Fruit fly (Drosophila melanogaster) whole organism, embryonic: ENCODE data around the gene Ac78C.

Experiments
- Ada2b ChIP-seq: fragments of 200-800 bp; sonication (Bioruptor generic); IDR thresholded peaks from 2 replicates; pipeline ENCODE4 v1.3.6; 2022; ENCODE audit warnings: missing biosample characterization, missing genetic modification characterization
- CG11093 ChIP-seq: fragments of 200-800 bp; sonication (Bioruptor generic); IDR thresholded peaks from 3 replicates; pipeline ENCODE4 v1.3.6; 2022; ENCODE audit warnings: missing biosample characterization, missing genetic modification characterization
- CG11723 ChIP-seq: fragments of 200-800 bp; sonication (Bioruptor generic); optimal IDR thresholded peaks from 2 replicates; lab custom pipeline; 2017; ENCODE audit warnings: missing biosample characterization, mild to moderate bottlenecking, missing genetic modification characterization
- CG12659 ChIP-seq: fragments of 200-800 bp; sonication (Bioruptor generic); optimal IDR thresholded peaks from 3 replicates; lab custom pipeline; 2017; ENCODE audit warnings: mild to moderate bottlenecking, missing biosample characterization, missing genetic modification reagents, missing genetic modification characterization
- CG15011 ChIP-seq: fragments of 200-800 bp; sonication (Bioruptor generic); optimal IDR thresholded peaks from 3 replicates; lab custom pipeline; 2018; ENCODE audit warnings: missing biosample characterization, mild to moderate bottlenecking, missing genetic modification characterization
- CG15696 ChIP-seq: fragments of 200-800 bp; sonication (Bioruptor generic); optimal IDR thresholded peaks from 2 replicates; lab custom pipeline; 2019; ENCODE audit warnings: missing biosample characterization, mild to moderate bottlenecking, missing genetic modification characterization, moderate library complexity
- CG16779 ChIP-seq: fragments of 200-800 bp; sonication (Bioruptor generic); IDR thresholded peaks from 2 replicates; pipeline ENCODE4 v1.3.6; 2022; ENCODE audit warnings: missing biosample characterization, missing genetic modification characterization
- CG16813 ChIP-seq: fragments of 200-800 bp; sonication (Bioruptor generic); IDR thresholded peaks from 3 replicates; pipeline ENCODE4 v1.3.6; 2022; ENCODE audit warnings: missing biosample characterization, missing genetic modification characterization; ENCODE audit not compliant: partially characterized antibody
- CG17186 ChIP-seq: fragments of 200-800 bp; sonication (Bioruptor generic); optimal IDR thresholded peaks from 3 replicates; lab custom pipeline; 2017; ENCODE audit warnings: missing biosample characterization, missing genetic modification reagents, missing genetic modification characterization
- CG17328 ChIP-seq: fragments of 200-800 bp; sonication (Bioruptor generic); IDR thresholded peaks from 2 replicates; pipeline ENCODE4 v1.3.6; 2022; ENCODE audit warnings: missing biosample characterization, missing genetic modification characterization
- CG18011 ChIP-seq: fragments of 200-800 bp; sonication (Bioruptor generic); optimal IDR thresholded peaks from 2 replicates; lab custom pipeline; 2017; ENCODE audit warnings: missing biosample characterization, missing genetic modification characterization, mild to moderate bottlenecking, moderate library complexity, missing genotype
- CG18262 ChIP-seq: fragments of 200-800 bp; optimal IDR thresholded peaks from 3 replicates; lab custom pipeline; 2019; ENCODE audit warnings: missing biosample characterization, mild to moderate bottlenecking, missing genetic modification characterization, moderate library complexity
- CG18599 ChIP-seq: fragments of 200-800 bp; sonication (Bioruptor generic); optimal IDR thresholded peaks from 3 replicates; lab custom pipeline; 2017; ENCODE audit warnings: missing biosample characterization, missing genetic modification characterization, mild to moderate bottlenecking, moderate library complexity, missing genetic modification reagents
- CG2120 ChIP-seq: fragments of 200-800 bp; sonication (Bioruptor generic); optimal IDR thresholded peaks from 3 replicates; lab custom pipeline; 2016; ENCODE audit warnings: missing biosample characterization, missing genetic modification characterization
- CG2875 ChIP-seq: fragments of 200-800 bp; sonication (Bioruptor generic); optimal IDR thresholded peaks from 2 replicates; lab custom pipeline; 2017; ENCODE audit warnings: missing biosample characterization, mild to moderate bottlenecking, missing genetic modification characterization, missing genetic modification reagents
- CG4282 ChIP-seq: fragments of 200-800 bp; sonication (Bioruptor generic); optimal IDR thresholded peaks from 2 replicates; lab custom pipeline; 2016; ENCODE audit warnings: missing biosample characterization, missing genetic modification characterization
- CG4360 ChIP-seq: fragments of 200-800 bp; sonication (Bioruptor generic); IDR thresholded peaks from 2 replicates; pipeline ENCODE4 v1.3.6; 2022; ENCODE audit warnings: missing biosample characterization, missing genetic modification characterization
- CG7963 ChIP-seq: fragments of 200-800 bp; sonication (Bioruptor generic); IDR thresholded peaks from 3 replicates; pipeline ENCODE4 v1.3.6; 2022; ENCODE audit warnings: missing biosample characterization, missing genetic modification characterization; ENCODE audit not compliant: partially characterized antibody
- CG8944 ChIP-seq: fragments of 200-800 bp; sonication (Bioruptor generic); optimal IDR thresholded peaks from 3 replicates; lab custom pipeline; 2016; ENCODE audit warnings: missing biosample characterization, missing genetic modification characterization
- CG9215 ChIP-seq: fragments of 200-800 bp; sonication (Bioruptor generic); IDR thresholded peaks from 2 replicates; pipeline ENCODE4 v1.3.6; 2022; ENCODE audit warnings: missing biosample characterization, missing genetic modification characterization
- CG9817 ChIP-seq: fragments of 200-800 bp; sonication (Bioruptor generic); optimal IDR thresholded peaks from 2 replicates; lab custom pipeline; 2018; ENCODE audit warnings: missing biosample characterization, mild to moderate bottlenecking, missing genetic modification characterization, moderate library complexity
- CG9932 ChIP-seq: fragments of 200-800 bp; sonication (Bioruptor generic); IDR thresholded peaks from 2 replicates; pipeline ENCODE4 v1.3.6; 2022; ENCODE audit warnings: missing biosample characterization, missing genetic modification characterization
- Camta ChIP-seq: fragments of 200-800 bp; sonication (Bioruptor generic); optimal IDR thresholded peaks from 2 replicates; lab custom pipeline; 2016; ENCODE audit warnings: missing biosample characterization, missing genetic modification characterization
- Elba2 ChIP-seq: fragments of 200-800 bp; sonication (Bioruptor generic); optimal IDR thresholded peaks from 3 replicates; lab custom pipeline; 2016; ENCODE audit warnings: missing biosample characterization, missing genetic modification characterization
- Ets97D ChIP-seq: fragments of 200-800 bp; sonication (Bioruptor generic); optimal IDR thresholded peaks from 3 replicates; lab custom pipeline; 2016; ENCODE audit warnings: missing biosample characterization, missing genetic modification characterization
- H2.0 ChIP-seq: fragments of 200-800 bp; sonication (Bioruptor generic); IDR thresholded peaks from 2 replicates; pipeline ENCODE4 v1.3.6; 2022; ENCODE audit warnings: missing biosample characterization, missing genetic modification characterization
- Hey ChIP-seq: fragments of 200-800 bp; sonication (Bioruptor generic); optimal IDR thresholded peaks from 3 replicates; lab custom pipeline; 2018; ENCODE audit warnings: missing biosample characterization, mild to moderate bottlenecking, missing genetic modification characterization
- Hmr ChIP-seq: fragments of 200-800 bp; sonication (Bioruptor generic); optimal IDR thresholded peaks from 3 replicates; lab custom pipeline; 2017; ENCODE audit warnings: mild to moderate bottlenecking, missing biosample characterization, missing genetic modification reagents, missing genetic modification characterization
- MESR4 ChIP-seq: fragments of 200-800 bp; sonication (Bioruptor generic); optimal IDR thresholded peaks from 2 replicates; lab custom pipeline; 2018; ENCODE audit warnings: missing biosample characterization, mild to moderate bottlenecking, missing genetic modification characterization, moderate library complexity
- Myb ChIP-seq: fragments of 200-800 bp; sonication (Bioruptor generic); optimal IDR thresholded peaks from 2 replicates; lab custom pipeline; 2016; ENCODE audit warnings: missing biosample characterization, missing genetic modification characterization
- Spps ChIP-seq: fragments of 200-800 bp; sonication (Bioruptor generic); optimal IDR thresholded peaks from 2 replicates; lab custom pipeline; 2018; ENCODE audit warnings: missing biosample characterization, mild to moderate bottlenecking, missing genetic modification characterization
- Ssrp ChIP-seq: fragments of 200-800 bp; sonication (Bioruptor generic); optimal IDR thresholded peaks from 2 replicates; lab custom pipeline; 2018; ENCODE audit warnings: missing biosample characterization, mild to moderate bottlenecking, missing genetic modification characterization, moderate library complexity
- abd-A ChIP-seq: fragments of 200-800 bp; sonication (Bioruptor generic); optimal IDR thresholded peaks from 3 replicates; lab custom pipeline; 2019; ENCODE audit warnings: missing biosample characterization, mild to moderate bottlenecking, missing genetic modification characterization, moderate library complexity
- bigmax ChIP-seq: fragments of 200-800 bp; sonication (Bioruptor generic); optimal IDR thresholded peaks from 2 replicates; lab custom pipeline; 2018; ENCODE audit warnings: missing biosample characterization, mild to moderate bottlenecking, missing genetic modification characterization
- cato ChIP-seq: fragments of 200-800 bp; sonication (Bioruptor generic); optimal IDR thresholded peaks from 2 replicates; lab custom pipeline; 2016; ENCODE audit warnings: missing biosample characterization, missing genetic modification characterization, borderline replicate concordance
- chinmo ChIP-seq: fragments of 200-800 bp; sonication (Bioruptor generic); IDR thresholded peaks from 4 replicates; pipeline ENCODE4 v1.3.6; 2022; ENCODE audit warnings: missing biosample characterization, missing genetic modification characterization; ENCODE audit not compliant: partially characterized antibody
- emc ChIP-seq: fragments of 200-800 bp; sonication (Bioruptor generic); optimal IDR thresholded peaks from 2 replicates; lab custom pipeline; 2016; ENCODE audit warnings: missing biosample characterization, missing genetic modification characterization
- gem ChIP-seq: fragments of 200-800 bp; sonication (Bioruptor generic); optimal IDR thresholded peaks from 2 replicates; lab custom pipeline; 2019; ENCODE audit warnings: missing biosample characterization, mild to moderate bottlenecking, missing genetic modification characterization, moderate library complexity
- gsb-n ChIP-seq: fragments of 200-800 bp; sonication (Bioruptor generic); optimal IDR thresholded peaks from 3 replicates; lab custom pipeline; 2018; ENCODE audit warnings: missing biosample characterization, mild to moderate bottlenecking, missing genetic modification characterization
- hkb ChIP-seq, 2 experiments: fragments of 200-800 bp in 1 of 2; fragments of >200 bp in 1 of 2; sonication (Bioruptor generic) in 1 of 2; IDR thresholded peaks in 1 of 2; optimal IDR thresholded peaks in 1 of 2; 2 replicates each; pipeline versions ENCODE4 v1.3.6 to Lab custom; 2017 to 2022; ENCODE audit warnings: missing biosample characterization in 1 of 2, missing genetic modification characterization in 1 of 2
- klu ChIP-seq: fragments of 200-800 bp; sonication (Bioruptor generic); IDR thresholded peaks from 2 replicates; pipeline ENCODE4 v1.3.6; 2022; ENCODE audit warnings: missing biosample characterization, missing genetic modification characterization
- lov ChIP-seq, 2 experiments: fragments of 200-800 bp in 1 of 2; fragments of >200 bp in 1 of 2; sonication (Bioruptor generic) in 1 of 2; IDR thresholded peaks in 1 of 2; optimal IDR thresholded peaks in 1 of 2; 2 replicates in 1 of 2; 3 replicates in 1 of 2; pipeline versions ENCODE4 v1.3.6 to Lab custom; 2017 to 2022; ENCODE audit warnings: missing biosample characterization in 1 of 2, missing genetic modification characterization in 1 of 2
- mirr ChIP-seq: fragments of 200-800 bp; sonication (Bioruptor generic); optimal IDR thresholded peaks from 3 replicates; lab custom pipeline; 2018; ENCODE audit warnings: missing biosample characterization, mild to moderate bottlenecking, missing genetic modification characterization
- phol ChIP-seq: fragments of 200-800 bp; sonication (Bioruptor generic); optimal IDR thresholded peaks from 3 replicates; lab custom pipeline; 2018; ENCODE audit warnings: missing biosample characterization, mild to moderate bottlenecking, missing genetic modification characterization, moderate library complexity
- pita ChIP-seq: fragments of 200-800 bp; sonication (Bioruptor generic); optimal IDR thresholded peaks from 2 replicates; lab custom pipeline; 2017; ENCODE audit warnings: missing biosample characterization, mild to moderate bottlenecking, missing genetic modification characterization
- toy ChIP-seq: fragments of 200-800 bp; sonication (Bioruptor generic); IDR thresholded peaks from 2 replicates; pipeline ENCODE4 v1.3.6; 2022; ENCODE audit warnings: missing biosample characterization, missing genetic modification characterization
- yki ChIP-seq: fragments of >200 bp; optimal IDR thresholded peaks from 3 replicates; lab custom pipeline; 2018
- zen2 ChIP-seq: fragments of 200-800 bp; sonication (Bioruptor generic); IDR thresholded peaks from 3 replicates; pipeline ENCODE4 v1.3.6; 2022; ENCODE audit warnings: missing biosample characterization, missing genetic modification characterization; ENCODE audit not compliant: partially characterized antibody

Ac78C gene

DNA sequence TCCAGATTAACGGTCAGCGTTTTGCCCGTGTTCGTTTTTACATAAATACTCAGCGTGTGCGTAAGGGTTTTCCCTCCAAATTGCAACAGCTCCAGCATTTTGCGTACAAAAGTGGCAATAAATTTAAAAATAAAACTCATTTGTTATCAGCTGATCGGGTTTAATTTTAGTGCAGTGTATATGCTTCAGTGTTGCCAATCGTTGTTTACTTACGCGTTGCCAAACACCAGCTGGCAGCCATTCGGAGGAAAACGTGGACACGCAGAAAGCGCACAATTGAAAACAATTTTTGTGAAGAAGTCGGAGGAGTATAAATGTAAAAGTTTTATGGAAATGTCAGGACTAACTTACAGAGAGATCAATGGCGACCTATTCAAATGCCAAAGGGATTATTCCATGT lies 24.8 kb upstream of the Ac78C start, which contains the start of the genes Targ3 and park (continued):
- peak; percentile 15 for TF ChIP-seq phol (tag; lab: Kevin White, UChicago)
- TF ChIP-seq chinmo (GFP tag; lab: Robert Waterston, UW) = no peak
- peak; percentile 49 for TF ChIP-seq Myb (GFP tag; lab: Kevin White, UChicago)
- peak; percentile 37 for TF ChIP-seq hkb (optimal IDR thresholded peaks at IDR 0.05; lab: Kevin White, UChicago)
- no peak for TF ChIP-seq hkb (GFP tag; IDR thresholded peaks at IDR 0.05; lab: Robert Waterston, UW)
- TF ChIP-seq gsb-n (tag; lab: Kevin White, UChicago) = no peak
- TF ChIP-seq CG2875 (GFP tag; lab: Kevin White, UChicago) = no peak

DNA sequence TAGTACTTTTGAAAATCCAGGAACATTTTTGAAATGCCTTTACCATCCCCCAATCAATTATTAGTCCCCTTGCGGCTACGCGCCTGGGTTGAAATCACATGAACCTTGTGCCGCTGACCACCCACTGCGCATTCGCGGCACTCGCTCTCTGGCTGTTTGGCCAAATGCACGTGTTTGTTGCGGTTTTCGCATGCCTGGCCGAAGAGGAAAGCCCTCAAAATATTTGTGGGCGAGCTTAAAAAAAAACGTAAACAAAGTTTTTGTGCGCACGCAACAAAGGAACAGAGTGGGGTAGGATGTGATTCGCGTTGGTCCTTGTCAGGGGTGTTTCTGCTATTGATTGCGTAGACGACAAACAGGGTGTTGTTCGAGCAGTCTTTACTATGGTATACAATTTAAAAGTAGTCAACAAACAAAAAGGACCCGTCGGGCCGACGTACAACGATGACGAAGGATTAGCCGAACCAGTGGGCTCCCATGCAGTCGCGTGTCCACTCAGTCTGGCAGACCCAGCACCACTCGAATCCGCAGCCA lies 22.7 kb upstream of the Ac78C start:
- TF ChIP-seq CG7963 = no peak
- no peak for TF ChIP-seq klu (GFP tag; lab: Robert Waterston, UW)
- no peak for TF ChIP-seq CG18599 (GFP tag; lab: Kevin White, UChicago)
- no peak for TF ChIP-seq lov (optimal IDR thresholded peaks at IDR 0.05; lab: Kevin White, UChicago)
- no peak for TF ChIP-seq lov (GFP tag; IDR thresholded peaks at IDR 0.05; lab: Robert Waterston, UW)
- no peak for TF ChIP-seq bigmax (GFP tag; lab: Kevin White, UChicago)
- TF ChIP-seq Ets97D (GFP tag; lab: Kevin White, UChicago) = no peak
- no peak for TF ChIP-seq H2.0 (GFP tag; lab: Robert Waterston, UW)
- TF ChIP-seq zen2 (GFP tag; lab: Robert Waterston, UW) = 0 out of 3 replicates have a peak, but pooled peaks have one; percentile 8
- no peak for TF ChIP-seq CG9817 (tag; lab: Kevin White, UChicago)
- TF ChIP-seq Camta = no peak
- no peak for TF ChIP-seq Hmr (GFP tag; lab: Kevin White, UChicago)
- no peak for TF ChIP-seq CG9215 (GFP tag; lab: Robert Waterston, UW)
- peak; percentile 29 for TF ChIP-seq Hey (tag; lab: Kevin White, UChicago)
- TF ChIP-seq CG9932 = no peak
- TF ChIP-seq CG8944 (GFP tag; lab: Kevin White, UChicago) = no peak
- no peak for TF ChIP-seq CG18262 (tag; lab: Kevin White, UChicago)
- TF ChIP-seq cato (GFP tag; lab: Kevin White, UChicago) = no peak
- no peak for TF ChIP-seq MESR4 (GFP tag; lab: Kevin White, UChicago)
- TF ChIP-seq toy = no peak
- TF ChIP-seq CG18011 (GFP tag; lab: Kevin White, UChicago) = no peak
- no peak for TF ChIP-seq CG16813 (GFP tag; lab: Robert Waterston, UW)
- TF ChIP-seq abd-A (tag; lab: Kevin White, UChicago) = peak; percentile 10
- TF ChIP-seq CG15011 (GFP tag; lab: Kevin White, UChicago) = no peak
- no peak for TF ChIP-seq CG2120 (GFP tag; lab: Kevin White, UChicago)
- no peak for TF ChIP-seq CG15696 (tag; lab: Kevin White, UChicago)
- TF ChIP-seq gem = no peak
- no peak for TF ChIP-seq Ada2b (GFP tag; lab: Robert Waterston, UW)
- no peak for TF ChIP-seq mirr (GFP tag; lab: Kevin White, UChicago)
- no peak for TF ChIP-seq Elba2 (GFP tag; lab: Kevin White, UChicago)
- TF ChIP-seq phol (tag; lab: Kevin White, UChicago) = no peak
- TF ChIP-seq emc (GFP tag; lab: Kevin White, UChicago) = no peak
- no peak for TF ChIP-seq pita (GFP tag; lab: Kevin White, UChicago)
- TF ChIP-seq CG4360 (GFP tag; lab: Robert Waterston, UW) = no peak
- TF ChIP-seq CG17328 = no peak
- TF ChIP-seq CG16779 (GFP tag; lab: Robert Waterston, UW) = no peak
- TF ChIP-seq CG11723 (GFP tag; lab: Kevin White, UChicago) = no peak
- no peak for TF ChIP-seq yki
- no peak for TF ChIP-seq CG4282 (GFP tag; lab: Kevin White, UChicago)
- no peak for TF ChIP-seq Spps (tag; lab: Kevin White, UChicago)
- TF ChIP-seq CG17186 (GFP tag; lab: Kevin White, UChicago) = no peak
- TF ChIP-seq Ssrp (tag; lab: Kevin White, UChicago) = no peak
- no peak for TF ChIP-seq CG11093 (GFP tag; lab: Robert Waterston, UW)
- no peak for TF ChIP-seq CG12659 (GFP tag; lab: Kevin White, UChicago)
